Worm (Caenorhabditis elegans) whole organism, young adult: ENCODE data around the gene F56D5.2.

Experiments used
- B0261.1 ChIP-seq: sonication (generic microtip); optimal IDR thresholded peaks from 2 replicates; lab custom pipeline; 2016; ENCODE audit warnings: mild to moderate bottlenecking, missing genetic modification characterization, moderate library complexity, missing compliant biosample characterization
- F10E7.11 ChIP-seq: sonication (generic microtip); optimal IDR thresholded peaks from 2 replicates; lab custom pipeline; 2017; ENCODE audit warnings: mild to moderate bottlenecking, missing genetic modification characterization, moderate library complexity, missing compliant biosample characterization
- F22D6.2 ChIP-seq: sonication (generic microtip); optimal IDR thresholded peaks from 2 replicates; lab custom pipeline; 2016; ENCODE audit warnings: mild to moderate bottlenecking, missing genetic modification characterization, missing compliant biosample characterization
- F33H1.4 ChIP-seq: fragments of 200-800 bp; sonication (Bioruptor generic); IDR thresholded peaks from 2 replicates; pipeline ENCODE4 v1.3.6; 2022; ENCODE audit warnings: missing genetic modification reagents, missing genetic modification characterization, missing compliant biosample characterization
- F55B11.4 ChIP-seq: sonication (generic microtip); optimal IDR thresholded peaks from 2 replicates; lab custom pipeline; 2016; ENCODE audit warnings: missing compliant biosample characterization, missing genetic modification characterization, borderline replicate concordance; ENCODE audit not compliant: insufficient read depth
- F57C9.4 ChIP-seq: sonication (generic microtip); optimal IDR thresholded peaks from 2 replicates; lab custom pipeline; 2017; ENCODE audit warnings: mild to moderate bottlenecking, missing genetic modification characterization, missing compliant biosample characterization
- Y56A3A.18 ChIP-seq: fragments of 200-800 bp; sonication (Bioruptor generic); IDR thresholded peaks from 2 replicates; pipeline ENCODE4 v1.3.6; 2022; ENCODE audit warnings: missing genetic modification reagents, missing genetic modification characterization, missing compliant biosample characterization
- Y67H2A.10 ChIP-seq: fragments of 200-800 bp; sonication (Bioruptor generic); conservative IDR thresholded peaks from 2 replicates; pipeline ENCODE4 v1.3.6; 2022; ENCODE audit warnings: missing genetic modification reagents, missing genetic modification characterization, missing compliant biosample characterization
- Y79H2A.3 ChIP-seq: fragments of 200-800 bp; sonication (Bioruptor generic); conservative IDR thresholded peaks from 2 replicates; pipeline ENCODE4 v1.3.6; 2022; ENCODE audit warnings: missing genetic modification reagents, missing genetic modification characterization, missing compliant biosample characterization
- ama-1 ChIP-seq, 3 experiments: fragments of 150-350 bp in 1 of 3; sonication (generic microtip) in 2 of 3; optimal IDR thresholded peaks; 2 replicates each; lab custom pipeline; 2014 to 2018; ENCODE audit warnings: missing biosample characterization in 2 of 3, missing genetic modification characterization in 2 of 3, missing genetic modification reagents in 2 of 3
- bed-2 ChIP-seq: fragments of 200-800 bp; sonication (Bioruptor generic); IDR thresholded peaks from 2 replicates; pipeline ENCODE4 v1.3.6; 2022; ENCODE audit warnings: missing genetic modification reagents, missing genetic modification characterization, missing compliant biosample characterization
- ceh-40 ChIP-seq: fragments of 200-800 bp; sonication (Bioruptor generic); IDR thresholded peaks from 2 replicates; pipeline ENCODE4 v1.3.6; 2022; ENCODE audit warnings: missing genetic modification characterization, missing compliant biosample characterization
- ceh-58 ChIP-seq: fragments of 200-800 bp; sonication (Bioruptor generic); IDR thresholded peaks from 2 replicates; pipeline ENCODE4 v1.3.6; 2022; ENCODE audit warnings: missing genetic modification characterization, missing compliant biosample characterization
- dox-1 ChIP-seq: fragments of 200-800 bp; sonication (Bioruptor generic); IDR thresholded peaks from 2 replicates; pipeline ENCODE4 v1.3.6; 2022; ENCODE audit warnings: missing genetic modification reagents, missing genetic modification characterization, missing compliant biosample characterization
- dpff-1 ChIP-seq: sonication (generic microtip); optimal IDR thresholded peaks from 2 replicates; lab custom pipeline; 2017; ENCODE audit warnings: mild to moderate bottlenecking, missing genetic modification characterization, missing compliant biosample characterization
- egrh-3 ChIP-seq: fragments of 200-800 bp; sonication (Bioruptor generic); IDR thresholded peaks from 2 replicates; pipeline ENCODE4 v1.3.6; 2022; ENCODE audit warnings: missing genetic modification reagents, missing genetic modification characterization, missing compliant biosample characterization
- ets-4 ChIP-seq: fragments of 200-800 bp; sonication (Bioruptor generic); optimal IDR thresholded peaks from 2 replicates; lab custom pipeline; 2018; ENCODE audit warnings: mild to moderate bottlenecking, missing genetic modification characterization, missing compliant biosample characterization
- fkh-3 ChIP-seq: sonication (generic microtip); optimal IDR thresholded peaks from 2 replicates; lab custom pipeline; 2016; ENCODE audit warnings: mild to moderate bottlenecking, missing genetic modification characterization, missing compliant biosample characterization
- let-526 ChIP-seq: fragments of 200-800 bp; sonication (Bioruptor generic); IDR thresholded peaks from 2 replicates; pipeline ENCODE4 v1.3.6; 2022; ENCODE audit warnings: missing genetic modification reagents, missing genetic modification characterization, missing compliant biosample characterization
- lin-26 ChIP-seq: fragments of 200-800 bp; sonication (Bioruptor generic); IDR thresholded peaks from 2 replicates; pipeline ENCODE4 v1.3.6; 2022; ENCODE audit warnings: missing genetic modification reagents, missing genetic modification characterization, missing compliant biosample characterization
- lin-35 ChIP-seq, 3 experiments: fragments of 150-350 bp in 2 of 3; sonication (generic microtip) in 1 of 3; optimal IDR thresholded peaks; 2 replicates each; lab custom pipeline; 2014 to 2018; ENCODE audit warnings: missing biosample characterization in 3 of 3, missing genetic modification characterization in 3 of 3, missing genetic modification reagents in 3 of 3
- lir-1 ChIP-seq: fragments of 200-800 bp; sonication (Bioruptor generic); conservative IDR thresholded peaks from 2 replicates; pipeline ENCODE4 v1.3.6; 2022; ENCODE audit warnings: missing genetic modification reagents, missing genetic modification characterization, missing compliant biosample characterization
- mel-28 ChIP-seq: sonication (generic microtip); optimal IDR thresholded peaks from 2 replicates; lab custom pipeline; 2016; ENCODE audit warnings: borderline replicate concordance, mild to moderate bottlenecking, missing genetic modification characterization, missing compliant biosample characterization
- mes-4 ChIP-seq: sonication (generic microtip); optimal IDR thresholded peaks from 2 replicates; lab custom pipeline; 2016; ENCODE audit warnings: missing genotype, missing genetic modification characterization, missing compliant biosample characterization
- nfya-2 ChIP-seq: fragments of 200-800 bp; sonication (Bioruptor generic); IDR thresholded peaks from 2 replicates; pipeline ENCODE4 v1.3.6; 2022; ENCODE audit warnings: missing genetic modification reagents, missing genetic modification characterization, missing compliant biosample characterization
- nfyb-1 ChIP-seq: fragments of 200-800 bp; sonication (Bioruptor generic); IDR thresholded peaks from 2 replicates; pipeline ENCODE4 v1.3.6; 2022; ENCODE audit warnings: missing genetic modification reagents, missing genetic modification characterization, missing compliant biosample characterization
- nhr-27 ChIP-seq: fragments of 200-800 bp; sonication (Bioruptor generic); optimal IDR thresholded peaks from 2 replicates; lab custom pipeline; 2018; ENCODE audit warnings: mild to moderate bottlenecking, missing genetic modification characterization, moderate library complexity, missing compliant biosample characterization
- nhr-80 ChIP-seq: sonication (generic microtip); optimal IDR thresholded peaks from 2 replicates; lab custom pipeline; 2016; ENCODE audit warnings: missing genetic modification characterization, missing compliant biosample characterization
- nhr-90 ChIP-seq: sonication (generic microtip); optimal IDR thresholded peaks from 2 replicates; lab custom pipeline; 2016; ENCODE audit warnings: missing genotype, mild to moderate bottlenecking, missing genetic modification characterization, missing compliant biosample characterization
- pbrm-1 ChIP-seq: fragments of 200-800 bp; sonication (Bioruptor generic); IDR thresholded peaks from 2 replicates; pipeline ENCODE4 v1.3.6; 2022; ENCODE audit warnings: missing genetic modification reagents, missing genetic modification characterization, missing compliant biosample characterization
- rcor-1 ChIP-seq: fragments of 200-800 bp; sonication (Bioruptor generic); IDR thresholded peaks from 2 replicates; pipeline ENCODE4 v1.3.6; 2022; ENCODE audit warnings: missing genetic modification reagents, missing genetic modification characterization, missing compliant biosample characterization
- somi-1 ChIP-seq: fragments of 200-800 bp; sonication (Bioruptor generic); optimal IDR thresholded peaks from 2 replicates; lab custom pipeline; 2018; ENCODE audit warnings: mild to moderate bottlenecking, missing genetic modification characterization, missing compliant biosample characterization
- sptf-2 ChIP-seq: fragments of 200-800 bp; sonication (Bioruptor generic); optimal IDR thresholded peaks from 2 replicates; lab custom pipeline; 2018; ENCODE audit warnings: mild to moderate bottlenecking, missing genetic modification characterization, missing compliant biosample characterization
- tbp1 ChIP-seq: fragments of 200-800 bp; sonication (Bioruptor generic); optimal IDR thresholded peaks from 2 replicates; lab custom pipeline; 2018; ENCODE audit warnings: mild to moderate bottlenecking, missing genetic modification characterization, missing compliant biosample characterization
- tbx-9 ChIP-seq: sonication (generic microtip); optimal IDR thresholded peaks from 2 replicates; lab custom pipeline; 2016; ENCODE audit warnings: borderline replicate concordance, missing genetic modification characterization, inconsistent platforms, missing compliant biosample characterization
- ztf-22 ChIP-seq: fragments of 200-800 bp; sonication (Bioruptor generic); optimal IDR thresholded peaks from 2 replicates; lab custom pipeline; 2018; ENCODE audit warnings: mild to moderate bottlenecking, missing genetic modification characterization, moderate library complexity, missing compliant biosample characterization
- ztf-28 ChIP-seq: fragments of 200-800 bp; sonication (Bioruptor generic); IDR thresholded peaks from 2 replicates; pipeline ENCODE4 v1.3.6; 2022; ENCODE audit warnings: missing genetic modification reagents, missing genetic modification characterization, missing compliant biosample characterization

The F56D5.2 gene

ce11 chrIV:9422408-9422807 lies 24.0 kb upstream of the F56D5.2 start, which contains the start of gene F56D5.9:
TSS of gene F56D5.9 (minus strand) at chrIV:9422508.
- TF ChIP-seq nhr-90 (no peak), tbp1 (GFP tag; lab: Kevin White, UChicago) (no peak), dpff-1 (no peak), Y67H2A.10 (GFP tag; lab: Robert Waterston, UW) (no peak), nhr-27 (tag; lab: Kevin White, UChicago) (no peak), egrh-3 (GFP tag; lab: Robert Waterston, UW) (no peak), F10E7.11 (tag; lab: Kevin White, UChicago) (no peak), ceh-58 (GFP tag; lab: Robert Waterston, UW) (no peak), F57C9.4 (tag; lab: Kevin White, UChicago) (no peak), let-526 (GFP tag; lab: Robert Waterston, UW) (no peak), nhr-80 (tag; lab: Kevin White, UChicago) (no peak), mel-28 (tag; lab: Kevin White, UChicago) (no peak), F22D6.2 (tag; lab: Kevin White, UChicago) (no peak), ama-1 (optimal IDR thresholded peaks at IDR 0.05; lab: Kevin White, UChicago) (no peak), ama-1 (GFP tag; optimal IDR thresholded peaks at IDR 0.05; lab: Kevin White, UChicago) (no peak), Y79H2A.3 (GFP tag; lab: Robert Waterston, UW) (no peak), nfya-2 (no peak), rcor-1 (GFP tag; lab: Robert Waterston, UW) (no peak), pbrm-1 (no peak), lir-1 (GFP tag; lab: Robert Waterston, UW) (no peak), dox-1 (GFP tag; lab: Robert Waterston, UW) (no peak)
- TF ChIP-seq, all 124 proteins: peak for 0

ce11 chrIV:9410766-9411165 lies 12.4 kb upstream of the F56D5.2 start:
- TF ChIP-seq egrh-3 (GFP tag; lab: Robert Waterston, UW) (peak; percentile 58; the same call in 1 of the 2 replicates), F33H1.4 (peak; percentile 64)

ce11 chrIV:9408004-9408403 lies 9.6 kb upstream of the F56D5.2 start, which contains the start of gene F56D5.5:
TSS of gene F56D5.5 (minus strand) at chrIV:9408104.
- TF ChIP-seq B0261.1 (tag; lab: Kevin White, UChicago) (no peak), ztf-22 (GFP tag; lab: Kevin White, UChicago) (no peak), pbrm-1 (no peak), mes-4 (tag; lab: Kevin White, UChicago) (no peak), ets-4 (GFP tag; lab: Kevin White, UChicago) (no peak), ama-1 (optimal IDR thresholded peaks at IDR 0.05; lab: Kevin White, UChicago) (no peak), ama-1 (GFP tag; optimal IDR thresholded peaks at IDR 0.05; lab: Kevin White, UChicago) (no peak), ceh-40 (no peak), bed-2 (GFP tag; lab: Robert Waterston, UW) (no peak), lin-26 (no peak), ztf-28 (no peak), sptf-2 (GFP tag; lab: Kevin White, UChicago) (no peak), somi-1 (GFP tag; lab: Kevin White, UChicago) (no peak), rcor-1 (GFP tag; lab: Robert Waterston, UW) (no peak), tbx-9 (tag; lab: Kevin White, UChicago) (no peak), Y56A3A.18 (GFP tag; lab: Robert Waterston, UW) (no peak), egrh-3 (GFP tag; lab: Robert Waterston, UW) (no peak), lin-35 (GFP tag; optimal IDR thresholded peaks at IDR 0.05; lab: Kevin White, UChicago) (no peak), fkh-3 (tag; lab: Kevin White, UChicago) (no peak), F55B11.4 (tag; lab: Kevin White, UChicago) (no peak), nfyb-1 (GFP tag; lab: Robert Waterston, UW) (no peak)
- TF ChIP-seq, all 124 proteins: peak for 0
